Worm (Caenorhabditis elegans) whole organism, L4/young adult: ENCODE data around the gene F57B9.8.

ENCODE experiments used
- W03F9.2 ChIP-seq: fragments of 150-350 bp; optimal IDR thresholded peaks from 2 replicates; lab custom pipeline; 2014; ENCODE audit warnings: missing biosample characterization, missing genetic modification characterization
- dao-5 ChIP-seq: sonication (generic microtip); optimal IDR thresholded peaks from 2 replicates; lab custom pipeline; 2016; ENCODE audit warnings: missing genotype, missing genetic modification characterization, moderate library complexity, missing compliant biosample characterization

- TF ChIP-seq W03F9.2 (tag; lab: Kevin White, UChicago) (peak; percentile 61), dao-5 (tag; lab: Kevin White, UChicago) (peak; percentile 53)
These were observed 47.5 kb downstream of the F57B9.8 start for ce11 chrIII:6887574-6887973.
